Worm (Caenorhabditis elegans) whole organism, L2 larva: ENCODE results near the gene ZK1098.3.

Experiments used
- ama-1 ChIP-seq: fragments of 150-350 bp; optimal IDR thresholded peaks from 2 replicates; lab custom pipeline; 2018; ENCODE audit warnings: inconsistent platforms
- lin-13 ChIP-seq: fragments of 150-350 bp; optimal IDR thresholded peaks from 2 replicates; lab custom pipeline; 2014; ENCODE audit warnings: missing biosample characterization, missing genetic modification reagents, missing genetic modification characterization
- mdl-1 ChIP-seq, 2 experiments: fragments of 150-350 bp in 1 of 2; sonication (generic microtip) in 1 of 2; optimal IDR thresholded peaks; 2 replicates each; lab custom pipeline; 2017; ENCODE audit warnings: missing biosample characterization in 2 of 2, missing genetic modification characterization in 2 of 2
- ztf-11 ChIP-seq: sonication (generic microtip); optimal IDR thresholded peaks from 2 replicates; lab custom pipeline; 2017; ENCODE audit warnings: missing biosample characterization, missing genetic modification characterization

ce11 chrIII:9513569-9513968 lies 24.9 kb downstream of the ZK1098.3 start, which contains the start of gene F55H2.8:
- TF ChIP-seq mdl-1 (tag; optimal IDR thresholded peaks at IDR 0.05; lab: Kevin White, UChicago): no peak
- TF ChIP-seq lin-13 (GFP tag; lab: Kevin White, UChicago): no peak
- no peak for TF ChIP-seq ama-1 (lab: Kevin White, UChicago)
- no peak for TF ChIP-seq ztf-11
